Worm (Caenorhabditis elegans) whole organism, midembryonic: ENCODE results near the gene F14F7.5.
A peak's percentile ranks its signal among the peaks of the same experiment; 100 is the strongest.

Experiments used
- T22C8.4 ChIP-seq: fragments of 200-800 bp; sonication (Bioruptor generic); IDR thresholded peaks from 2 replicates; pipeline ENCODE4 v1.3.6; 2022; ENCODE audit warnings: missing genetic modification characterization, missing compliant biosample characterization
- cog-1 ChIP-seq: sonication (generic microtip); optimal IDR thresholded peaks from 2 replicates; lab custom pipeline; 2016; ENCODE audit warnings: missing genetic modification characterization, missing compliant biosample characterization
- flt-1 ChIP-seq: fragments of 200-800 bp; sonication (Bioruptor generic); IDR thresholded peaks from 2 replicates; pipeline ENCODE4 v1.3.6; 2022; ENCODE audit warnings: missing genetic modification characterization, missing compliant biosample characterization
- klf-2 ChIP-seq: fragments of 200-800 bp; sonication (Bioruptor generic); conservative IDR thresholded peaks from 2 replicates; pipeline ENCODE4 v1.3.6; 2022; ENCODE audit warnings: missing genetic modification reagents, missing genetic modification characterization, missing compliant biosample characterization
- ref-1 ChIP-seq: fragments of 200-800 bp; sonication (Bioruptor generic); conservative IDR thresholded peaks from 2 replicates; pipeline ENCODE4 v1.3.6; 2022; ENCODE audit warnings: missing genetic modification reagents, missing genetic modification characterization, missing compliant biosample characterization
- ztf-23 ChIP-seq: fragments of 200-800 bp; sonication (Bioruptor generic); IDR thresholded peaks from 2 replicates; pipeline ENCODE4 v1.3.6; 2022; ENCODE audit warnings: missing genetic modification reagents, missing genetic modification characterization, missing compliant biosample characterization

DNA sequence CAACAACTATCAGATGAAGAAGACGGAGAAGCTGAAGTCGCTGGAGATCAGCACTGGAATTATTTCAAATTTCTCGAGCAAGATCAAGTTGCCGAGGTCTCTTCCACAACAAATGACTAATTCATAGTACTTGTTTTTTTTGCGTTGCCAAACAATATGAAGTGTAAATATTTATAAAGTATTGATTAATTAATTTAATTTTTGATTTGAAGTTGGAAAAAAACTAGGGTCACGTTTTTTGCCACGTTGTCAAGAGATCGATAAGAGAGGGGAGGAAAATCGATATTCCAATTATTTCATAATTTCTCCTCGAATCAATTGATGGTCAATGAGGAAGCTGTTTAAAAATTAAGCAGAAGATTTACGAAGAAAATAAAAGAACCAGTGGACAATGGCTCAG is 26.6 kb upstream of the F14F7.5 start, which contains the start of gene snf-7:
- no peak for TF ChIP-seq flt-1 (GFP tag; lab: Robert Waterston, UW)
- 0 out of 2 replicates have a peak, but pooled peaks have one; percentile 51 for TF ChIP-seq T22C8.4 (GFP tag; lab: Robert Waterston, UW)
- TF ChIP-seq ztf-23: no peak
- TF ChIP-seq klf-2 (GFP tag; lab: Robert Waterston, UW): no peak
- no peak for TF ChIP-seq ref-1
- no peak for TF ChIP-seq cog-1 (tag; lab: Kevin White, UChicago)
